Worm (Caenorhabditis elegans): ENCODE measurements around the gene R07E5.19.

R07E5.19 gene

DNA sequence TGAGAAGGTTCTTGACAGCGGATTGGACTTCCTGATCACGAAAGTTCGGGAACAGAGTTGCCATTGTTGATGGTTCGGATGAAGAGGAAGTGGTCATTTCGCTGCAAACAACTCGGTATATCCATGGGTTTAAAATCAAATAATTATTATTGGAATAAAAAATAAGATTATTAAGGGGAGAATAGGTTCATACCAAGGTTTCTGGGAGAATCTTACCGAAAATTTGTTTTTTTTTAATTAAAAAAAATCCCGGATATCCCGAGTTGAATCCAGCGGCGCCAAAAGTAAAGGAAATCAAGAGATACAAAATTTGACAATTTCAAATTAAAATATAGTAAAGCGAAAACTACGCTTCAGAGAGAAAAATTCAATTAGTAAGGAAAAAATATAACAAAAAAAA lies at the start of gene R07E5.19, which contains the start of gene pdcd-2:
TSS of gene R07E5.19 (minus strand) at position 101 of the 400 bp plus-strand sequence.
TSS of gene pdcd-2 (minus strand) at position 102 of the 400 bp plus-strand sequence.
- TF ChIP-seq unc-62 (GFP tag; optimal IDR thresholded peaks at IDR 0.05), result no peak

DNA sequence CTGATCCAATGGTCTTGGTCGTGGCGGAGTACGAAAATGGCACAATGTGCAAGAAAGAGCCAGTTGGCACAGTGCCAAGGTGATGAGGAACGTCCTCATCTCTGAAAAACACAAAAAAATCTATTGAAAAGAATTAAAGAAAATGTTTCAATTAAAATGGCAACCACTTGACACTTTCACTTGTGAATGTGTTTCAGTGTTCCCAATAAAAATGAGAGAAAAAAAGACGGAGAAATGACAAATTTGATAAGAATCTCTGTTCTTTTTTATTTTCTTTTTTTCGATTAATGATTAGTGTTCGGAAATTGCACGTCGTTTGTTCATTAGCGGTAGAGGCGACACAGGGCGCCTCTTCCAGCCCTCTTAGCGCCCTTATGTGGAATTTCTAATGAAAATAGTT lies 49.4 kb upstream of the R07E5.19 start, which contains the start of gene ndg-4:
TSS of gene ndg-4 (minus strand) at position 101 of the 400 bp plus-strand sequence.
- no peak for TF ChIP-seq unc-62 (GFP tag; optimal IDR thresholded peaks at IDR 0.05)

DNA sequence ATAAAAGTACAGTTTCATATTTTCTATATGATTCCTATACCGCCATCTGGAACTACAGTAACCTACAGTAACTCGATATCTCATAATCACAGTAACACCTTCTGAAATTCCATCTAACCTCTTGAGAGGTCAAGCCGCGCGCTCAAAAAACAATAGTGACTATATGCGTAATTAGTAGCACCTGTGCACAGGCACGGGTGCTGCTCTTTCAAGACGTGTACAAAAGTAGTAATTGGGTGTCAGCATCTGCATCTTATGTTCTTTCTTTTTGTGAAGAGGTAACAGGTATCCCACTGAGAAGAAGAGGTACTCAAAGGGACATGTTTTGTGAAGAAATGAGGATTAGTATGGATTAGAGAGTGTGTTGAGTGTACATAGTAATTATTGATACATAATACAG lies 43.5 kb upstream of the R07E5.19 start:
- TF ChIP-seq unc-62 (GFP tag; optimal IDR thresholded peaks at IDR 0.05), result no peak

DNA sequence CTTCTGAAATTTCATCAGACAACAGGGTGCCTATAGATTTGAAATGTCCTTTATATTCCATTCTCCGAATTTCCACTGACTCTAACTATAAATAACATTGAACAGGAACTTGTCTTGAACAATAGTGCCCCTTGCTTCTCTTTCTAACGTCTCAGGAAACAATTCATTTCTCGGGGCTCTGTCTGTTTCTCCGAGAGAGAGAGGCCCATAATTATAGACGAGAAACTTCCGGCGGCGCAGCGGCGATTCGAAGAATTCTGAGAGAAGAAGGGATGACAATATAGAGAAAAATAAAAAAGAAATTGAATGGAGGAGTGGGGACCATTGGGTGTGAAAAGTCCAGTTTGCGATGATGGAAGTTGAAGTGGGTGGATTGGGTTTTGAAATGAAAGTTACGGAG lies 42.4 kb upstream of the R07E5.19 start:
- no peak for TF ChIP-seq unc-62 (GFP tag; optimal IDR thresholded peaks at IDR 0.05)

DNA sequence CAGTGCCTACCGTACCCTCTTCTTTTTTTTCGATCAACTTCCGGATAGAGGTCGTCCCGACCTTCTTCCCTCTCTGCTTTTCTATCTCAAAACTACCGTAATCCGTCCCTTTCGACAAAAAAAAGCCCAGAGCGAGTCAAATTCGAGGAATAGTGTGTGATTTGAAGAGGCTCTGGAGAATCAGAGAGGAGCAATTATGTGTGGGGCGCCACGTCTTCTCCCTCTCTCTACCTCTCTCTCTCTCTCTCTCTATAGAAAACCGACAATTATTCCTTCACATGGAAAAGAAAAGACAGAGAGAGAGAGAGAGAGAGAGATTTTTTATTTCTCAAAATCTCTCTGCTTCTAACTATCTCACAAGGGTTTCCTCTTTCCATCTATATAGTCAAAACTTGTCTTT lies 38.7 kb upstream of the R07E5.19 start:
- no peak for TF ChIP-seq unc-62 (GFP tag; optimal IDR thresholded peaks at IDR 0.05)

- no peak for TF ChIP-seq unc-62 (GFP tag; optimal IDR thresholded peaks at IDR 0.05)
These were observed 37.1 kb upstream of the R07E5.19 start for ce11 chrIII:4454919-4455318.

- no peak for TF ChIP-seq unc-62 (GFP tag; optimal IDR thresholded peaks at IDR 0.05)
These were observed 35.9 kb upstream of the R07E5.19 start for ce11 chrIII:4453768-4454167.

- TF ChIP-seq unc-62 (GFP tag; optimal IDR thresholded peaks at IDR 0.05), result no peak
These were observed 35.4 kb upstream of the R07E5.19 start for ce11 chrIII:4453301-4453700.

ce11 chrIII:4452749-4453148 lies 34.9 kb upstream of the R07E5.19 start:
- TF ChIP-seq unc-62 (GFP tag; optimal IDR thresholded peaks at IDR 0.05), result no peak

DNA sequence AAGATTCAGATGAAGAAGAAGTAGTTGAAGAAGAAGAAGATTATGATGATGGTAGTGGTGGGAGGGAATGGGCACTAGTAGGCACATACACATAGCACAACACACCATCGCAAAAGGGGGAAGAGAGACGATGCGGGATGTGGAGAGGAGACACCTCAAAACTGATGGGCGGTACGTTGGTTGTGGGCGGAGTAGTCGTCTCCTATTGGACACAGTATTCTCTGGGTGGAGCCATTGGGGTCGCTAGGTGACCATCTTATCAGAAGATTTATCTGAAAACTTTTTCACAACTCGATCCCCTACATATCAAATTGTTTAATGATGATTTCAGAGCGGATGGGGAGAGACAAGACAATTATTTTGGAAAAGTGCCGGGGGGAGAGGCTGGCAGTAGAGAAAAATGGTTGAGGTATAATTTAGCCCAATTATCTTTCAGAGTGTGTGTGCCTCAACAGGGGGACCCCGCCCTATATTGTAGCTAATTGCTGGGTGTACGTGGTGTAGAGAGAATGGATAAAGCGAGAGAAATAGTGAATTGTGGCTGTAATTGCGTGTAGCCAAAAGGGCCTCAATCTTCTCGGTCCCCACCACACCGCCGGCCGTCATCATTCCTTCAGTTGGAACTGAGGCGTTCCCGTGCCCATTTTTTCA lies 33.0 kb upstream of the R07E5.19 start:
- TF ChIP-seq unc-62 (GFP tag; optimal IDR thresholded peaks at IDR 0.05), result no peak

- TF ChIP-seq unc-62 (GFP tag; optimal IDR thresholded peaks at IDR 0.05), result no peak
These were observed 32.2 kb upstream of the R07E5.19 start, which contains the start of gene ceh-43 for ce11 chrIII:4449893-4450579. ceh-43 (minus strand) TSS chrIII:4449943.

DNA sequence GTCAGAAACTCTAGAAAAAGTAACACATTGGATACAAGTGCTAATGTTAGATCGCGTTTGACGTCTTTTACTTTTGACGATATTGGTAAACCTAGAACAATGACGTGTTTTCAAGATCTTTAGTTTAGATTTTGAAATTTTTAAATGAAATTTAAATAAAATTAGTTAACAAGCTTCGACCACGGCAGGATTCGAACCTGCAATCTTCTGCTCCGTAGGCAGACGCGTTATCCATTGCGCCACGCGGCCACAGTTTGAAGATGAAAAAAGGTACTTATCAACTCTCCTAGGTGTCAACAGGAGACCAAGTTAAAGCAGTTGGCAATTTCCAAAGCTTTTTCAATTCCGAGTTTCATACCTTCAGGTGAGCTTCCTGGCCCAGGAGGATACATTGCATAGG lies 31.5 kb upstream of the R07E5.19 start:
- no peak for TF ChIP-seq unc-62 (GFP tag; optimal IDR thresholded peaks at IDR 0.05)

DNA sequence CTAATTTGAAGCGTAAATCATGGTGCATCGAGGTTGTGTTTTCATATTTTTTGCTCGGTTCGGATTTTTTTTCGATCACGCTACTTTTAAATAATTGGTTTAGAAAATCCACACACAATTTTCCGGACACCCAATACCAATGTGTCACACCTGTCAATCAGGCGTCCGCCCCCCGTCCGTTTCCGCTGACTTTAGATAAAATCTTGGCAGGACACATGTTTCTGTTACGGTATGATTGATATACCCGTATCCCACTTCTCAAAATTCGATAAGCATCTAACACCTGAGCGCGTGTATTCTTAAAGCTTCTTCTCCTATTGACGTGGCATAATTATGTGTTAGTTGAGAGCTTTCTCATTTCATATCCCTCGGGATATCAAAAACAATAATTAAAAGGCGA lies 30.2 kb upstream of the R07E5.19 start:
- no peak for TF ChIP-seq unc-62 (GFP tag; optimal IDR thresholded peaks at IDR 0.05)

- no peak for TF ChIP-seq unc-62 (GFP tag; optimal IDR thresholded peaks at IDR 0.05)
These were observed 26.6 kb upstream of the R07E5.19 start for ce11 chrIII:4444492-4444891.

- no peak for TF ChIP-seq unc-62 (GFP tag; optimal IDR thresholded peaks at IDR 0.05)
These were observed 23.9 kb upstream of the R07E5.19 start, which contains the start of gene nex-3 for ce11 chrIII:4441781-4442180. nex-3 (plus strand) TSS chrIII:4442081.

DNA sequence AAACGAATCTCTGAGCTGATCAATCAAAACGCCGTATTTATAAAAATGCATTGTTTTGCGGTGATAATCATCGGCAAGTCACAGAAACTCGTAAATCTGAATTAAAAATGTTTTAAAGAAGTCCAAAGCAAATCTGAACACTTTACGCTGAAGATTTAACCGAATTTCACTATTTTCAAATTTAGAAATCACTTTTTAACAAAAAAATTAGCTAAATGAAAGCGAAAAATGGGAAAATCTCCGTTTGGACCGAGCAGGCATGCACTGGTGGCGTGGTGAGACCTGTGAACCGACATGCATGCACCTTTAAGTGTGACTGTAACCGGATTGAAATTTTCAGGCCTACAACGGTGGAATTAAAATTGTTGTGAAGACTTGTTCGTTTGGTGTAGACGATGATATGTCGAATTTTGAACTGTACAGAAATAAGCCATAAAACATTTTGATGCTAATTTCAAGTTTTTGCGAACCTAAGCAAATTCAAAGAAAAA lies 21.7 kb upstream of the R07E5.19 start, which contains the start of gene C28A5.2:
TSS of gene C28A5.2 (minus strand) at position 51 of the 491 bp plus-strand sequence.
- TF ChIP-seq unc-62 (GFP tag; optimal IDR thresholded peaks at IDR 0.05), result no peak

DNA sequence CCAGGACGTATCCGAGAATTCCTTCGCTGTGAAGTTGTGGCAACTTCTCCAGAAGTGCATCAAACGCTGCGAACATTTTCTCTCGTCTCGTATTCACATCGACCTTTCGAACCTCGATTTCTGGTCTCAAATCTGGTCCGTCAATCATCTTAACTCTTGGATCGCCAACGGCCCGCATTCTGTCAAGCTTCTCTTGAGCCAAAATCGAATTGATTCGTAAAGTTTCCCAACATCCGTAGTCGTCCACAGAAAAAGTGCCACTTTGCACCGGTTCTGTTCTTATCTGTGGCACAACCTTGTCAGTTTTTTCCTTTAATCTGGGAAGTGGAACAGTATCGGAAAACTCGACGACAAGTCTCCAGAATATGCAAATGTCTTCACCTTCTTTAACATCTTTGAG lies 17.4 kb upstream of the R07E5.19 start:
- no peak for TF ChIP-seq unc-62 (GFP tag; optimal IDR thresholded peaks at IDR 0.05)
